Worm (Caenorhabditis elegans) whole organism, midembryonic: ENCODE results near the gene srd-46.

Experiments
- T22C8.4 ChIP-seq: fragments of 200-800 bp; sonication (Bioruptor generic); IDR thresholded peaks from 2 replicates; pipeline ENCODE4 v1.3.6; 2022; ENCODE audit warnings: missing genetic modification characterization, missing compliant biosample characterization
- cog-1 ChIP-seq: sonication (generic microtip); optimal IDR thresholded peaks from 2 replicates; lab custom pipeline; 2016; ENCODE audit warnings: missing genetic modification characterization, missing compliant biosample characterization
- flt-1 ChIP-seq: fragments of 200-800 bp; sonication (Bioruptor generic); IDR thresholded peaks from 2 replicates; pipeline ENCODE4 v1.3.6; 2022; ENCODE audit warnings: missing genetic modification characterization, missing compliant biosample characterization
- klf-2 ChIP-seq: fragments of 200-800 bp; sonication (Bioruptor generic); conservative IDR thresholded peaks from 2 replicates; pipeline ENCODE4 v1.3.6; 2022; ENCODE audit warnings: missing genetic modification reagents, missing genetic modification characterization, missing compliant biosample characterization
- med-1 ChIP-seq: sonication (generic microtip); optimal IDR thresholded peaks from 2 replicates; lab custom pipeline; 2017; ENCODE audit warnings: missing genetic modification characterization, mild to moderate bottlenecking, missing compliant biosample characterization, antibody characterized with exemption, missing genetic modification reagents; ENCODE audit not compliant: insufficient read depth
- ref-1 ChIP-seq: fragments of 200-800 bp; sonication (Bioruptor generic); conservative IDR thresholded peaks from 2 replicates; pipeline ENCODE4 v1.3.6; 2022; ENCODE audit warnings: missing genetic modification reagents, missing genetic modification characterization, missing compliant biosample characterization
- tab-1 ChIP-seq: fragments of 200-800 bp; sonication (Bioruptor generic); IDR thresholded peaks from 2 replicates; pipeline ENCODE4 v1.3.6; 2022; ENCODE audit warnings: missing genetic modification characterization, missing compliant biosample characterization
- ztf-23 ChIP-seq: fragments of 200-800 bp; sonication (Bioruptor generic); IDR thresholded peaks from 2 replicates; pipeline ENCODE4 v1.3.6; 2022; ENCODE audit warnings: missing genetic modification reagents, missing genetic modification characterization, missing compliant biosample characterization
- ztf-29 ChIP-seq: fragments of 200-800 bp; sonication (Bioruptor generic); IDR thresholded peaks from 2 replicates; pipeline ENCODE4 v1.3.6; 2022; ENCODE audit warnings: missing genetic modification reagents, missing genetic modification characterization, missing compliant biosample characterization

The srd-46 gene

ce11 chrX:12321357-12321756, 10.5 kb upstream of the srd-46 start, which contains the start of gene F17A2.13:
Gene F17A2.13, plus strand, starts transcription at chrX:12321657.
- TF ChIP-seq ref-1 (GFP tag; lab: Robert Waterston, UW) (no peak), ztf-29 (GFP tag; lab: Robert Waterston, UW) (no peak), ztf-23 (GFP tag; lab: Robert Waterston, UW) (no peak)

- TF ChIP-seq ref-1 (GFP tag; lab: Robert Waterston, UW) = no peak
- TF ChIP-seq klf-2 (GFP tag; lab: Robert Waterston, UW) = no peak
- no peak for TF ChIP-seq tab-1
- no peak for TF ChIP-seq flt-1 (GFP tag; lab: Robert Waterston, UW)
- no peak for TF ChIP-seq T22C8.4
- TF ChIP-seq cog-1 (tag; lab: Kevin White, UChicago) = no peak
- TF ChIP-seq ztf-29 (GFP tag; lab: Robert Waterston, UW) = no peak
- no peak for TF ChIP-seq med-1 (GFP tag; lab: Kevin White, UChicago)
- no peak for TF ChIP-seq ztf-23 (GFP tag; lab: Robert Waterston, UW)
Measured at ce11 chrX:12323439-12323838, 8.5 kb upstream of the srd-46 start, which contains the start of gene srd-40. Gene srd-40, plus strand, starts transcription at chrX:12323739.

ce11 chrX:12326424-12326823, 5.5 kb upstream of the srd-46 start, which contains the start of gene srd-41:
Gene srd-41, plus strand, starts transcription at chrX:12326724.
- TF ChIP-seq flt-1 (GFP tag; lab: Robert Waterston, UW) (no peak), cog-1 (tag; lab: Kevin White, UChicago) (no peak), klf-2 (GFP tag; lab: Robert Waterston, UW) (no peak), med-1 (GFP tag; lab: Kevin White, UChicago) (no peak), T22C8.4 (no peak), ztf-29 (GFP tag; lab: Robert Waterston, UW) (no peak), ref-1 (GFP tag; lab: Robert Waterston, UW) (no peak), tab-1 (no peak), ztf-23 (GFP tag; lab: Robert Waterston, UW) (no peak)

ce11 chrX:12328676-12329075, 3.2 kb upstream of the srd-46 start, which contains the start of gene srd-45:
Gene srd-45, plus strand, starts transcription at chrX:12328976.
- no peak for TF ChIP-seq cog-1 (tag; lab: Kevin White, UChicago)
- TF ChIP-seq T22C8.4 = no peak
- TF ChIP-seq klf-2 (GFP tag; lab: Robert Waterston, UW) = no peak
- no peak for TF ChIP-seq ztf-29 (GFP tag; lab: Robert Waterston, UW)
- no peak for TF ChIP-seq med-1 (GFP tag; lab: Kevin White, UChicago)
- no peak for TF ChIP-seq tab-1
- no peak for TF ChIP-seq ztf-23 (GFP tag; lab: Robert Waterston, UW)
- TF ChIP-seq flt-1 (GFP tag; lab: Robert Waterston, UW) = no peak
- no peak for TF ChIP-seq ref-1 (GFP tag; lab: Robert Waterston, UW)

ce11 chrX:12333479-12333878, 1.6 kb downstream of the srd-46 start, which contains the start of gene srd-47:
Gene srd-47, plus strand, starts transcription at chrX:12333642.
- no peak for TF ChIP-seq med-1 (GFP tag; lab: Kevin White, UChicago)
- TF ChIP-seq klf-2 (GFP tag; lab: Robert Waterston, UW) = no peak
- no peak for TF ChIP-seq ref-1 (GFP tag; lab: Robert Waterston, UW)
- no peak for TF ChIP-seq T22C8.4

- TF ChIP-seq T22C8.4 (no peak), med-1 (GFP tag; lab: Kevin White, UChicago) (no peak), ztf-23 (GFP tag; lab: Robert Waterston, UW) (no peak), ref-1 (GFP tag; lab: Robert Waterston, UW) (no peak), flt-1 (GFP tag; lab: Robert Waterston, UW) (no peak), cog-1 (tag; lab: Kevin White, UChicago) (no peak), tab-1 (no peak), klf-2 (GFP tag; lab: Robert Waterston, UW) (no peak), ztf-29 (GFP tag; lab: Robert Waterston, UW) (no peak)
Measured at ce11 chrX:12335808-12336207, 3.9 kb downstream of the srd-46 start, which contains the start of gene srd-48. Gene srd-48, plus strand, starts transcription at chrX:12336108.

- no peak for TF ChIP-seq cog-1 (tag; lab: Kevin White, UChicago)
- 0 out of 2 replicates have a peak, but pooled peaks have one; percentile 40 for TF ChIP-seq ztf-29 (GFP tag; lab: Robert Waterston, UW)
- no peak for TF ChIP-seq ztf-23 (GFP tag; lab: Robert Waterston, UW)
- 0 out of 2 replicates have a peak, but pooled peaks have one; percentile 26 for TF ChIP-seq ref-1 (GFP tag; lab: Robert Waterston, UW)
- TF ChIP-seq T22C8.4 = 0 out of 2 replicates have a peak, but pooled peaks have one; percentile 24
- no peak for TF ChIP-seq med-1 (GFP tag; lab: Kevin White, UChicago)
- TF ChIP-seq tab-1 = no peak
- TF ChIP-seq klf-2 (GFP tag; lab: Robert Waterston, UW) = no peak
- TF ChIP-seq flt-1 (GFP tag; lab: Robert Waterston, UW) = no peak
Measured at ce11 chrX:12337846-12338490, 6.1 kb downstream of the srd-46 start, which contains the start of gene srd-44. Gene srd-44, plus strand, starts transcription at chrX:12338440.

ce11 chrX:12341338-12341737, 9.4 kb downstream of the srd-46 start, which contains the start of gene zig-2:
Gene zig-2, minus strand, starts transcription at chrX:12341438.
- TF ChIP-seq klf-2 (GFP tag; lab: Robert Waterston, UW) (no peak), ref-1 (GFP tag; lab: Robert Waterston, UW) (no peak), cog-1 (tag; lab: Kevin White, UChicago) (no peak), ztf-23 (GFP tag; lab: Robert Waterston, UW) (no peak), med-1 (GFP tag; lab: Kevin White, UChicago) (no peak), ztf-29 (GFP tag; lab: Robert Waterston, UW) (no peak), T22C8.4 (no peak)

- TF ChIP-seq klf-2 (GFP tag; lab: Robert Waterston, UW) (no peak), med-1 (GFP tag; lab: Kevin White, UChicago) (no peak), T22C8.4 (no peak), ztf-23 (GFP tag; lab: Robert Waterston, UW) (no peak), tab-1 (no peak), flt-1 (GFP tag; lab: Robert Waterston, UW) (no peak), ref-1 (GFP tag; lab: Robert Waterston, UW) (no peak), cog-1 (tag; lab: Kevin White, UChicago) (no peak), ztf-29 (GFP tag; lab: Robert Waterston, UW) (no peak)
Measured at ce11 chrX:12343279-12343678, 11.4 kb downstream of the srd-46 start, which contains the start of the genes nspc-9 and nspc-10. Gene nspc-9, minus strand, starts transcription at chrX:12343379. Gene nspc-10, plus strand, starts transcription at chrX:12343609.
